Worm (Caenorhabditis elegans) whole organism, mixed stage, embryonic: ENCODE measurements around the gene slc-25A18.1.

Experiments used
- elt-1 ChIP-seq: sonication (generic microtip); optimal IDR thresholded peaks from 2 replicates; lab custom pipeline; 2017; ENCODE audit warnings: missing genetic modification characterization, mild to moderate bottlenecking, missing compliant biosample characterization, antibody characterized with exemption, moderate library complexity, borderline replicate concordance; ENCODE audit not compliant: insufficient read depth
- hlh-1 ChIP-seq: fragments of 150-350 bp; optimal IDR thresholded peaks from 2 replicates; lab custom pipeline; 2014; ENCODE audit warnings: missing biosample characterization, missing genetic modification reagents, missing genetic modification characterization
- nhr-12 ChIP-seq: fragments of 150-350 bp; optimal IDR thresholded peaks from 2 replicates; lab custom pipeline; 2014; ENCODE audit warnings: missing biosample characterization, missing genetic modification characterization
- nhr-2 ChIP-seq: fragments of 150-350 bp; optimal IDR thresholded peaks from 2 replicates; lab custom pipeline; 2014; ENCODE audit warnings: missing biosample characterization, missing genetic modification characterization
- nhr-28 ChIP-seq: fragments of 150-350 bp; optimal IDR thresholded peaks from 2 replicates; lab custom pipeline; 2014; ENCODE audit warnings: missing biosample characterization, missing genetic modification characterization
- pha-4 ChIP-seq: fragments of 150-350 bp; optimal IDR thresholded peaks from 2 replicates; lab custom pipeline; 2018; ENCODE audit warnings: missing biosample characterization, missing genetic modification reagents, missing genetic modification characterization
- snpc-4 ChIP-seq: fragments of 150-350 bp; optimal IDR thresholded peaks from 2 replicates; lab custom pipeline; 2014; ENCODE audit warnings: missing biosample characterization, missing genetic modification characterization
- tbx-8 ChIP-seq: fragments of 200-800 bp; sonication (Bioruptor generic); optimal IDR thresholded peaks from 2 replicates; lab custom pipeline; 2018; ENCODE audit warnings: mild to moderate bottlenecking, missing genetic modification characterization, moderate library complexity, missing compliant biosample characterization
- unc-39 ChIP-seq: fragments of 150-350 bp; optimal IDR thresholded peaks from 2 replicates; lab custom pipeline; 2014; ENCODE audit warnings: missing biosample characterization, missing genetic modification characterization
- unc-62 ChIP-seq: fragments of 150-350 bp; optimal IDR thresholded peaks from 2 replicates; lab custom pipeline; 2014; ENCODE audit warnings: missing biosample characterization, missing genetic modification reagents, missing genetic modification characterization
- ztf-11 ChIP-seq: fragments of 150-350 bp; optimal IDR thresholded peaks from 2 replicates; lab custom pipeline; 2014; ENCODE audit warnings: missing biosample characterization, missing genetic modification characterization

ce11 chrX:15011526-15012274 is 8.0 kb upstream of the slc-25A18.1 start:
- TF ChIP-seq tbx-8 (no peak), elt-1 (no peak), unc-62 (GFP tag; lab: Kevin White, UChicago) (no peak), pha-4 (no peak), nhr-28 (tag; lab: Kevin White, UChicago) (no peak), nhr-2 (tag; lab: Kevin White, UChicago) (no peak), snpc-4 (tag; lab: Kevin White, UChicago) (no peak), nhr-12 (tag; lab: Kevin White, UChicago) (no peak), hlh-1 (tag; lab: Kevin White, UChicago) (no peak), ztf-11 (tag; lab: Kevin White, UChicago) (no peak), unc-39 (tag; lab: Kevin White, UChicago) (no peak)
